Worm (Caenorhabditis elegans): ENCODE results near the gene F21G4.3.

F21G4.3 gene

ce11 chrX:9941379-9941778 lies 46.4 kb downstream of the F21G4.3 start:
- TF ChIP-seq F10E7.11 (tag; optimal IDR thresholded peaks at IDR 0.05), result no peak
- no peak for TF ChIP-seq Y79H2A.3 (GFP tag; conservative IDR thresholded peaks at IDR 0.05)
- 0 out of 2 replicates have a peak, but pooled peaks have one; percentile 19 for TF ChIP-seq ekl-4 (GFP tag; IDR thresholded peaks at IDR 0.05)
- TF ChIP-seq hmg-1.2 (GFP tag; IDR thresholded peaks at IDR 0.05), result peak; percentile 16; the same call in 1 of the 2 replicates

Measured in whole organism, young adult.